Worm (Caenorhabditis elegans): ENCODE data around the gene ZK1236.9.

Gene ZK1236.9

ce11 chrIII:8443557-8444131 is 8.7 kb upstream of the ZK1236.9 start, which contains the start of gene ufbp-1 (continued):
- TF ChIP-seq dmd-9 (GFP tag; IDR thresholded peaks at IDR 0.05), result peak; percentile 18; the same call in 1 of the 2 replicates
- no peak for TF ChIP-seq ces-1 (GFP tag; optimal IDR thresholded peaks at IDR 0.05)
- TF ChIP-seq ama-1 (optimal IDR thresholded peaks at IDR 0.05), result peak; percentile 65
- TF ChIP-seq attf-4 (tag; optimal IDR thresholded peaks at IDR 0.05), result peak; percentile 42
- 0 out of 2 replicates have a peak, but pooled peaks have one; percentile 77 for TF ChIP-seq zip-11 (GFP tag; IDR thresholded peaks at IDR 0.05)
- TF ChIP-seq madf-5 (GFP tag; IDR thresholded peaks at IDR 0.05), result peak in 1 of 2 experiments; percentile 24; a peak in 2 of 4 replicates
- TF ChIP-seq fos-1 (tag; optimal IDR thresholded peaks at IDR 0.05), result no peak
- TF ChIP-seq nhr-111 (GFP tag; optimal IDR thresholded peaks at IDR 0.05), result peak; percentile 34
- peak; percentile 37; the same call in 1 of the 2 replicates for TF ChIP-seq ZK337.2 (GFP tag; IDR thresholded peaks at IDR 0.05)
- peak; percentile 49 to 61 for TF ChIP-seq daf-16 (GFP tag; optimal IDR thresholded peaks at IDR 0.05)
- peak; percentile 86 for TF ChIP-seq daf-16 (tag; optimal IDR thresholded peaks at IDR 0.05)
- peak; percentile 57 for TF ChIP-seq spr-3 (GFP tag; optimal IDR thresholded peaks at IDR 0.05)
- no peak for TF ChIP-seq pqm-1 (tag; optimal IDR thresholded peaks at IDR 0.05)
- TF ChIP-seq php-3 (GFP tag; IDR thresholded peaks at IDR 0.05), result peak; percentile 79
- TF ChIP-seq cey-2 (tag; optimal IDR thresholded peaks at IDR 0.05; ENCODE audit: borderline replicate concordance, insufficient read depth), result no peak
- TF ChIP-seq unc-130 (GFP tag; optimal IDR thresholded peaks at IDR 0.05), result peak; percentile 58
- peak; percentile 82 for TF ChIP-seq ctbp-1 (GFP tag; IDR thresholded peaks at IDR 0.05)
- TF ChIP-seq nhr-10 (tag; optimal IDR thresholded peaks at IDR 0.05), result no peak
- TF ChIP-seq ceh-20 (GFP tag; IDR thresholded peaks at IDR 0.05), result no peak
- no peak for TF ChIP-seq Y105C5A.15 (GFP tag; IDR thresholded peaks at IDR 0.05)
- TF ChIP-seq ceh-82 (tag; optimal IDR thresholded peaks at IDR 0.05), result no peak
- peak; percentile 18 for TF ChIP-seq nhr-48 (tag; optimal IDR thresholded peaks at IDR 0.05)
- TF ChIP-seq nhr-6 (tag; optimal IDR thresholded peaks at IDR 0.05), result peak; percentile 52
- TF ChIP-seq snpc-1.2 (GFP tag; IDR thresholded peaks at IDR 0.05), result peak; percentile 70
- peak; percentile 70 for TF ChIP-seq hmg-1.1 (GFP tag; IDR thresholded peaks at IDR 0.05)
- TF ChIP-seq aha-1 (tag), result no peak
- peak; percentile 96 for TF ChIP-seq mep-1 (tag; optimal IDR thresholded peaks at IDR 0.05)
- TF ChIP-seq Y5F2A.4 (GFP tag; optimal IDR thresholded peaks at IDR 0.05), result peak; percentile 77
- TF ChIP-seq lsy-2 (tag; optimal IDR thresholded peaks at IDR 0.05), result peak in 1 of 2 experiments; percentile 93
- TF ChIP-seq dve-1 (tag; optimal IDR thresholded peaks at IDR 0.05; ENCODE audit: insufficient read depth), result peak; percentile 89
- peak; percentile 90 for TF ChIP-seq lin-1 (GFP tag; IDR thresholded peaks at IDR 0.05)
- TF ChIP-seq dmd-8 (GFP tag; IDR thresholded peaks at IDR 0.05), result no peak
- no peak for TF ChIP-seq nhr-11 (tag; optimal IDR thresholded peaks at IDR 0.05)
- TF ChIP-seq ztf-11 (tag; optimal IDR thresholded peaks at IDR 0.05), result no peak
- TF ChIP-seq spr-1 (tag; optimal IDR thresholded peaks at IDR 0.05), result peak; percentile 26
- peak; percentile 63 for TF ChIP-seq ztf-7 (tag; optimal IDR thresholded peaks at IDR 0.05)
- TF ChIP-seq zag-1 (tag; optimal IDR thresholded peaks at IDR 0.05), result no peak
- TF ChIP-seq hif-1 (tag; optimal IDR thresholded peaks at IDR 0.05), result peak in 1 of 2 experiments; percentile 52
- peak; percentile 79 for TF ChIP-seq Y48G9A.11 (GFP tag; IDR thresholded peaks at IDR 0.05)
- TF ChIP-seq hlh-11 (tag; optimal IDR thresholded peaks at IDR 0.05), result peak; percentile 83
- peak; percentile 62 for TF ChIP-seq F49E8.2 (tag; optimal IDR thresholded peaks at IDR 0.05; ENCODE audit: borderline replicate concordance)
- peak; percentile 82 for TF ChIP-seq lin-38 (GFP tag; IDR thresholded peaks at IDR 0.05)
- no peak for TF ChIP-seq ceh-32 (tag; optimal IDR thresholded peaks at IDR 0.05; ENCODE audit: poor library complexity)
- no peak for TF ChIP-seq nhr-76 (tag; optimal IDR thresholded peaks at IDR 0.05)
- TF ChIP-seq jun-1 (tag; optimal IDR thresholded peaks at IDR 0.05), result no peak
- 0 out of 2 replicates have a peak, but pooled peaks have one; percentile 38 for TF ChIP-seq mdt-29 (GFP tag; IDR thresholded peaks at IDR 0.05)
- TF ChIP-seq daf-19 (GFP tag; conservative IDR thresholded peaks at IDR 0.05), result peak; percentile 85
- peak; percentile 81 for TF ChIP-seq lim-7 (GFP tag; IDR thresholded peaks at IDR 0.05)
- TF ChIP-seq unc-62 (GFP tag; optimal IDR thresholded peaks at IDR 0.05 in 1 of 2), result no peak
- TF ChIP-seq unc-62 (tag; optimal IDR thresholded peaks at IDR 0.05), result no peak
- TF ChIP-seq rbr-2 (tag; optimal IDR thresholded peaks at IDR 0.05), result peak; percentile 26
- no peak for TF ChIP-seq snpc-4 (tag; optimal IDR thresholded peaks at IDR 0.05)

Measured in whole organism, L4 larva.